Worm (Caenorhabditis elegans): Measurements from ENCODE around the gene mdt-4.

ce11 chrII:4974448-4974951 is 30.8 kb upstream of the mdt-4 start:
- TF ChIP-seq rpc-1 (optimal IDR thresholded peaks at IDR 0.05) (no peak), rpc-1 (tag; optimal IDR thresholded peaks at IDR 0.05) (no peak), egl-18 (GFP tag; IDR thresholded peaks at IDR 0.05) (no peak), F52B5.7 (tag; optimal IDR thresholded peaks at IDR 0.05) (no peak), ceh-100 (GFP tag; IDR thresholded peaks at IDR 0.05) (no peak), ZK185.1 (tag; optimal IDR thresholded peaks at IDR 0.05; ENCODE audit: poor library complexity, severe bottlenecking) (no peak), athp-1 (tag; optimal IDR thresholded peaks at IDR 0.05) (no peak)
